Fruit fly (Drosophila melanogaster): ENCODE data around the gene cutlet.
A peak's percentile ranks its signal among the peaks of the same experiment; 100 is the strongest.

Gene cutlet

DNA sequence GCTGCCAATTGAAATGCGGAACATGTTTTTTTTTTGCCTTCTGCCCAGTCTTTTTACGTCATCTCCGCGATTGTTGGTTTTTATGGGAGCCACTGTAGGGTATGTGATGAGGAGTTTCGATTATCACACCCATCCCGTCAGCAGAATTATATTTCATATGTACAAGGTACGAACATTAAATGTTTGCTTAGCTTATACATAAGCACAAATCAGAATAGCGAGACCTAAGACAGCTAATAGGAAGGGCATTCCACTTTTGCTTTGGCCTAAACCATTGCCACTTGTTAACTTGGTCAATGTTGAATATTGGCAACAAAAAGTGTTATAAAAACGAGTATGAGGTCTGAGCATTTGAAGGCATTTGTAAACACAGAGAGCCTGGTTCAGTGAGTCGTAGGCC is 8.3 kb downstream of the cutlet start, which contains the start of gene CG2816:
Gene CG2816, plus strand, starts transcription at position 400 of the 400 bp plus-strand sequence.
- TF ChIP-seq CG7786 (GFP tag; optimal IDR thresholded peaks at IDR 0.05) = peak; percentile 89
- no peak for TF ChIP-seq Dip2 (GFP tag; IDR thresholded peaks at IDR 0.05)
- TF ChIP-seq kni (GFP tag; optimal IDR thresholded peaks at IDR 0.05) = no peak
- no peak for TF ChIP-seq h (optimal IDR thresholded peaks at IDR 0.05)
- TF ChIP-seq nom (GFP tag; optimal IDR thresholded peaks at IDR 0.05) = no peak
- peak; percentile 95 for TF ChIP-seq CG12769 (tag; optimal IDR thresholded peaks at IDR 0.05)
- TF ChIP-seq slou (GFP tag; optimal IDR thresholded peaks at IDR 0.05) = peak; percentile 14
- TF ChIP-seq otp (GFP tag; IDR thresholded peaks at IDR 0.05) = 0 out of 3 replicates have a peak, but pooled peaks have one; percentile 8
- TF ChIP-seq CG7963 (GFP tag; IDR thresholded peaks at IDR 0.05; ENCODE audit: partially characterized antibody) = no peak
- no peak for TF ChIP-seq sima (GFP tag; optimal IDR thresholded peaks at IDR 0.05)
- no peak for TF ChIP-seq gfzf (GFP tag; optimal IDR thresholded peaks at IDR 0.05)
- peak; percentile 84 for TF ChIP-seq row (GFP tag; IDR thresholded peaks at IDR 0.05)
- TF ChIP-seq PHDP (tag; optimal IDR thresholded peaks at IDR 0.05) = peak; percentile 74
- no peak for TF ChIP-seq CG31388 (GFP tag; optimal IDR thresholded peaks at IDR 0.05)
- no peak for TF ChIP-seq pzg (GFP tag; optimal IDR thresholded peaks at IDR 0.05)
- peak; percentile 36 for TF ChIP-seq Fer2 (tag; optimal IDR thresholded peaks at IDR 0.05)
- TF ChIP-seq HLHmδ (GFP tag; optimal IDR thresholded peaks at IDR 0.05) = no peak
- TF ChIP-seq crp (GFP tag; optimal IDR thresholded peaks at IDR 0.05) = no peak
- TF ChIP-seq nerfin-2 (GFP tag; IDR thresholded peaks at IDR 0.05; ENCODE audit: partially characterized antibody) = no peak
- TF ChIP-seq CG1832 (GFP tag; optimal IDR thresholded peaks at IDR 0.05) = no peak
- no peak for TF ChIP-seq dimm (GFP tag; IDR thresholded peaks at IDR 0.05)
- TF ChIP-seq E2f1 (GFP tag; IDR thresholded peaks at IDR 0.05) = 0 out of 2 replicates have a peak, but pooled peaks have one; percentile 33
- peak; percentile 89 for TF ChIP-seq CG3847 (GFP tag; IDR thresholded peaks at IDR 0.05)
- TF ChIP-seq CG11398 (GFP tag; optimal IDR thresholded peaks at IDR 0.05) = no peak
- TF ChIP-seq Atf-2 (GFP tag; optimal IDR thresholded peaks at IDR 0.05) = peak; percentile 63
- TF ChIP-seq CG2889 (GFP tag; IDR thresholded peaks at IDR 0.05) = peak; percentile 76; the same call in 2 of the 3 replicates
- no peak for TF ChIP-seq CG2116 (GFP tag; optimal IDR thresholded peaks at IDR 0.05)
- no peak for TF ChIP-seq aop (GFP tag; IDR thresholded peaks at IDR 0.05)
- TF ChIP-seq B-H2 (GFP tag; optimal IDR thresholded peaks at IDR 0.05) = no peak
- TF ChIP-seq Ets65A (GFP tag) = no peak
- peak; percentile 18; the same call in 1 of the 2 replicates for TF ChIP-seq MBD-R2 (GFP tag; IDR thresholded peaks at IDR 0.05)
- TF ChIP-seq Side (GFP tag; optimal IDR thresholded peaks at IDR 0.05) = peak; percentile 38
- TF ChIP-seq corto (GFP tag; optimal IDR thresholded peaks at IDR 0.05) = peak; percentile 34
- TF ChIP-seq Dfd (GFP tag; optimal IDR thresholded peaks at IDR 0.05) = no peak
- TF ChIP-seq Eip74EF (GFP tag; optimal IDR thresholded peaks at IDR 0.05) = no peak
- TF ChIP-seq fru (optimal IDR thresholded peaks at IDR 0.05) = no peak
- no peak for TF ChIP-seq CG1529 (GFP tag; optimal IDR thresholded peaks at IDR 0.05)
- TF ChIP-seq CG4404 (GFP tag; IDR thresholded peaks at IDR 0.05) = no peak
- no peak for TF ChIP-seq CG8290 (GFP tag; optimal IDR thresholded peaks at IDR 0.05)
- peak in 1 of 2 experiments; percentile 83 for TF ChIP-seq CG8290 (tag; optimal IDR thresholded peaks at IDR 0.05)
- TF ChIP-seq CG17186 (GFP tag; optimal IDR thresholded peaks at IDR 0.05) = no peak
- peak; percentile 78 for TF ChIP-seq sens (GFP tag)
- peak; percentile 18 for TF ChIP-seq CG4617 (GFP tag; optimal IDR thresholded peaks at IDR 0.05; ENCODE audit: borderline replicate concordance)
- TF ChIP-seq CG2678 (tag; optimal IDR thresholded peaks at IDR 0.05) = peak; percentile 66
- TF ChIP-seq abd-A (tag; optimal IDR thresholded peaks at IDR 0.05) = no peak
- TF ChIP-seq toy (GFP tag; IDR thresholded peaks at IDR 0.05) = no peak
- TF ChIP-seq exex (tag; optimal IDR thresholded peaks at IDR 0.05) = no peak
- peak; percentile 84 for TF ChIP-seq her (GFP tag; optimal IDR thresholded peaks at IDR 0.05)
- TF ChIP-seq CG6689 (GFP tag; IDR thresholded peaks at IDR 0.05) = 0 out of 2 replicates have a peak, but pooled peaks have one; percentile 35
- TF ChIP-seq phol (tag; optimal IDR thresholded peaks at IDR 0.05) = no peak
- TF ChIP-seq danr (GFP tag; IDR thresholded peaks at IDR 0.05) = no peak
- no peak for TF ChIP-seq vnd (GFP tag; IDR thresholded peaks at IDR 0.05; ENCODE audit: partially characterized antibody)

All from whole organism, embryonic.